Worm (Caenorhabditis elegans) whole organism, L2 larva: ENCODE results near the gene gob-1.

Experiments
- ama-1 ChIP-seq: fragments of 150-350 bp; optimal IDR thresholded peaks from 2 replicates; lab custom pipeline; 2018; ENCODE audit warnings: inconsistent platforms
- blmp-1 ChIP-seq: sonication (generic microtip); optimal IDR thresholded peaks from 2 replicates; lab custom pipeline; 2017; ENCODE audit warnings: missing genetic modification characterization, mild to moderate bottlenecking, missing compliant biosample characterization, antibody characterized with exemption, moderate library complexity; ENCODE audit not compliant: insufficient read depth
- ceh-82 ChIP-seq: fragments of 150-350 bp; optimal IDR thresholded peaks from 2 replicates; lab custom pipeline; 2014; ENCODE audit warnings: missing biosample characterization, missing genetic modification characterization
- egl-27 ChIP-seq: sonication (generic microtip); optimal IDR thresholded peaks from 3 replicates; lab custom pipeline; 2017; ENCODE audit warnings: missing biosample characterization, missing genetic modification reagents, missing genetic modification characterization
- nhr-11 ChIP-seq: fragments of 150-350 bp; optimal IDR thresholded peaks from 2 replicates; lab custom pipeline; 2014; ENCODE audit warnings: missing biosample characterization, missing genetic modification characterization
- unc-62 ChIP-seq: fragments of 150-350 bp; optimal IDR thresholded peaks from 2 replicates; lab custom pipeline; 2014; ENCODE audit warnings: missing biosample characterization, missing genetic modification reagents, missing genetic modification characterization
- zag-1 ChIP-seq: fragments of 150-350 bp; optimal IDR thresholded peaks from 2 replicates; lab custom pipeline; 2014; ENCODE audit warnings: missing biosample characterization, missing genetic modification characterization
- ztf-11 ChIP-seq: sonication (generic microtip); optimal IDR thresholded peaks from 2 replicates; lab custom pipeline; 2017; ENCODE audit warnings: missing biosample characterization, missing genetic modification characterization

DNA sequence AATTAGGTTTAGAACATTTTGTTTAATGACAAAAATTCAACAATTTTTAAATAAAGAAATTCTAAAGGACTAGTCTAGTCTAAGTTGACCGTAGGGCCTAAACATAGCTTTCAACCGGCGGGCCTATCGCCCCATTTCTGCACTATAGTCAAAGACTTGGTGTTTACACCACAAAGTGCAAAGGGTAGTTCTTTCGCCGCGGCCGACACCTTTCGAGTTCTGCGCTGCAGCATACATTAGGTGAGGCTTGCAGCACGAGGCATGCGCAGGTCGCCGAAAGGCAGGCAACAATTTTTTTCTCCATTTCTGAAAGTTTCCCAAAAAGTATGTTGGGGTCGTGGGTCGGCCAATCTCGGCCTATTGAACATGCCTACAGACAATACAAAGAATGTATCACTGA lies 35.1 kb downstream of the gob-1 start:
- TF ChIP-seq ceh-82 (tag; lab: Kevin White, UChicago) = no peak
- TF ChIP-seq egl-27 (tag; lab: Kevin White, UChicago) = no peak
- no peak for TF ChIP-seq blmp-1 (tag; lab: Kevin White, UChicago)
- TF ChIP-seq ama-1 (lab: Kevin White, UChicago) = no peak
- no peak for TF ChIP-seq ztf-11 (tag; lab: Kevin White, UChicago)
- no peak for TF ChIP-seq zag-1
- no peak for TF ChIP-seq unc-62 (GFP tag; lab: Kevin White, UChicago)
- no peak for TF ChIP-seq nhr-11 (tag; lab: Kevin White, UChicago)
